Worm (Caenorhabditis elegans) whole organism, young adult: ENCODE results near the gene C18G1.9.

Source experiments
- C06A6.2 ChIP-seq: fragments of 200-800 bp; sonication (Bioruptor generic); conservative IDR thresholded peaks from 2 replicates; pipeline ENCODE4 v1.3.6; 2022; ENCODE audit warnings: missing genetic modification characterization, missing compliant biosample characterization
- F22D6.2 ChIP-seq: sonication (generic microtip); optimal IDR thresholded peaks from 2 replicates; lab custom pipeline; 2016; ENCODE audit warnings: mild to moderate bottlenecking, missing genetic modification characterization, missing compliant biosample characterization
- F23B12.7 ChIP-seq: sonication (generic microtip); optimal IDR thresholded peaks from 2 replicates; lab custom pipeline; 2017; ENCODE audit warnings: missing genetic modification characterization, mild to moderate bottlenecking, missing compliant biosample characterization, antibody characterized with exemption, moderate library complexity; ENCODE audit not compliant: insufficient read depth
- F49E8.2 ChIP-seq: sonication (generic microtip); optimal IDR thresholded peaks from 3 replicates; lab custom pipeline; 2017; ENCODE audit warnings: missing genetic modification characterization, mild to moderate bottlenecking, missing compliant biosample characterization, antibody characterized with exemption, moderate library complexity; ENCODE audit not compliant: insufficient read depth
- F52B5.7 ChIP-seq: sonication (generic microtip); optimal IDR thresholded peaks from 2 replicates; lab custom pipeline; 2016; ENCODE audit warnings: mild to moderate bottlenecking, missing genetic modification characterization, missing compliant biosample characterization
- F55B11.4 ChIP-seq: sonication (generic microtip); optimal IDR thresholded peaks from 2 replicates; lab custom pipeline; 2016; ENCODE audit warnings: missing compliant biosample characterization, missing genetic modification characterization, borderline replicate concordance; ENCODE audit not compliant: insufficient read depth
- K11D2.4 ChIP-seq: fragments of 200-800 bp; sonication (Bioruptor generic); IDR thresholded peaks from 2 replicates; pipeline ENCODE4 v1.3.6; 2022; ENCODE audit warnings: missing genetic modification reagents, missing genetic modification characterization, missing compliant biosample characterization
- Y53F4B.3 ChIP-seq: fragments of 200-800 bp; sonication (Bioruptor generic); IDR thresholded peaks from 2 replicates; pipeline ENCODE4 v1.3.6; 2022; ENCODE audit warnings: missing genetic modification reagents, missing genetic modification characterization, missing compliant biosample characterization
- Y95B8A.8 ChIP-seq: fragments of 200-800 bp; sonication (Bioruptor generic); IDR thresholded peaks from 2 replicates; pipeline ENCODE4 v1.3.6; 2022; ENCODE audit warnings: missing genetic modification reagents, missing genetic modification characterization, missing compliant biosample characterization
- aptf-3 ChIP-seq: fragments of 200-800 bp; sonication (Bioruptor generic); IDR thresholded peaks from 2 replicates; pipeline ENCODE4 v1.3.6; 2022; ENCODE audit warnings: missing genetic modification characterization, missing compliant biosample characterization
- atf-7 ChIP-seq: sonication (generic microtip); optimal IDR thresholded peaks from 2 replicates; lab custom pipeline; 2017; ENCODE audit warnings: mild to moderate bottlenecking, missing genetic modification characterization, missing compliant biosample characterization
- athp-1 ChIP-seq: sonication (generic microtip); optimal IDR thresholded peaks from 2 replicates; lab custom pipeline; 2017; ENCODE audit warnings: mild to moderate bottlenecking, missing genetic modification characterization, missing compliant biosample characterization
- ccch-3 ChIP-seq: fragments of 200-800 bp; sonication (Bioruptor generic); optimal IDR thresholded peaks from 2 replicates; lab custom pipeline; 2018; ENCODE audit warnings: mild to moderate bottlenecking, missing genetic modification characterization, missing compliant biosample characterization
- cebp-1 ChIP-seq, 2 experiments: fragments of 200-800 bp in 1 of 2; sonication (Bioruptor generic) in 1 of 2; sonication (generic microtip) in 1 of 2; IDR thresholded peaks in 1 of 2; optimal IDR thresholded peaks in 1 of 2; 2 replicates each; pipeline versions ENCODE4 v1.3.6 to Lab custom; 2017 to 2022; ENCODE audit warnings: missing compliant biosample characterization in 2 of 2, missing genetic modification characterization in 2 of 2, mild to moderate bottlenecking in 1 of 2, missing genetic modification reagents in 1 of 2, moderate library complexity in 1 of 2
- ceh-100 ChIP-seq: fragments of 200-800 bp; sonication (Bioruptor generic); IDR thresholded peaks from 2 replicates; pipeline ENCODE4 v1.3.6; 2022; ENCODE audit warnings: missing genetic modification reagents, missing genetic modification characterization, missing compliant biosample characterization
- ceh-58 ChIP-seq: fragments of 200-800 bp; sonication (Bioruptor generic); IDR thresholded peaks from 2 replicates; pipeline ENCODE4 v1.3.6; 2022; ENCODE audit warnings: missing genetic modification characterization, missing compliant biosample characterization
- chd-7 ChIP-seq: sonication (generic microtip); optimal IDR thresholded peaks from 2 replicates; lab custom pipeline; 2016; ENCODE audit warnings: mild to moderate bottlenecking, missing genetic modification characterization, moderate library complexity, missing compliant biosample characterization
- egl-44 ChIP-seq: fragments of 200-800 bp; sonication (Bioruptor generic); IDR thresholded peaks from 2 replicates; pipeline ENCODE4 v1.3.6; 2022; ENCODE audit warnings: missing genetic modification reagents, missing genetic modification characterization, missing compliant biosample characterization
- ets-4 ChIP-seq: fragments of 200-800 bp; sonication (Bioruptor generic); optimal IDR thresholded peaks from 2 replicates; lab custom pipeline; 2018; ENCODE audit warnings: mild to moderate bottlenecking, missing genetic modification characterization, missing compliant biosample characterization
- hlh-12 ChIP-seq: sonication (generic microtip); optimal IDR thresholded peaks from 2 replicates; lab custom pipeline; 2016; ENCODE audit warnings: missing genetic modification characterization, missing compliant biosample characterization
- hmg-1.2 ChIP-seq: fragments of 200-800 bp; sonication (Bioruptor generic); IDR thresholded peaks from 2 replicates; pipeline ENCODE4 v1.3.6; 2022; ENCODE audit warnings: missing genetic modification reagents, missing genetic modification characterization, missing compliant biosample characterization
- hrde-1 ChIP-seq: sonication (generic microtip); optimal IDR thresholded peaks from 2 replicates; lab custom pipeline; 2016; ENCODE audit warnings: missing genetic modification characterization, mild to moderate bottlenecking, missing compliant biosample characterization, moderate library complexity, missing genotype, missing genetic modification reagents, borderline replicate concordance
- lag-1 ChIP-seq: fragments of 200-800 bp; sonication (Bioruptor generic); IDR thresholded peaks from 2 replicates; pipeline ENCODE4 v1.3.6; 2022; ENCODE audit warnings: missing genetic modification reagents, missing genetic modification characterization, missing compliant biosample characterization
- let-607 ChIP-seq, 2 experiments: fragments of 200-800 bp in 1 of 2; sonication (Bioruptor generic) in 1 of 2; sonication (generic microtip) in 1 of 2; optimal IDR thresholded peaks; 2 replicates each; lab custom pipeline; 2016 to 2018; ENCODE audit warnings: mild to moderate bottlenecking in 2 of 2, missing compliant biosample characterization in 2 of 2, missing genetic modification characterization in 2 of 2, moderate library complexity in 2 of 2, missing genotype in 1 of 2
- lin-40 ChIP-seq: sonication (generic microtip); optimal IDR thresholded peaks from 2 replicates; lab custom pipeline; 2016; ENCODE audit warnings: missing genetic modification characterization, mild to moderate bottlenecking, missing compliant biosample characterization, missing genotype, missing genetic modification reagents
- madf-3 ChIP-seq: fragments of 200-800 bp; sonication (Bioruptor generic); IDR thresholded peaks from 2 replicates; pipeline ENCODE4 v1.3.6; 2022; ENCODE audit warnings: missing genetic modification reagents, missing genetic modification characterization, missing compliant biosample characterization
- madf-6 ChIP-seq: fragments of 200-800 bp; sonication (Bioruptor generic); IDR thresholded peaks from 2 replicates; pipeline ENCODE4 v1.3.6; 2022; ENCODE audit warnings: missing genetic modification reagents, missing genetic modification characterization, missing compliant biosample characterization
- mel-28 ChIP-seq: sonication (generic microtip); optimal IDR thresholded peaks from 2 replicates; lab custom pipeline; 2016; ENCODE audit warnings: borderline replicate concordance, mild to moderate bottlenecking, missing genetic modification characterization, missing compliant biosample characterization
- mes-4 ChIP-seq: sonication (generic microtip); optimal IDR thresholded peaks from 2 replicates; lab custom pipeline; 2016; ENCODE audit warnings: missing genotype, missing genetic modification characterization, missing compliant biosample characterization
- nfyb-1 ChIP-seq: fragments of 200-800 bp; sonication (Bioruptor generic); IDR thresholded peaks from 2 replicates; pipeline ENCODE4 v1.3.6; 2022; ENCODE audit warnings: missing genetic modification reagents, missing genetic modification characterization, missing compliant biosample characterization
- nhr-80 ChIP-seq: sonication (generic microtip); optimal IDR thresholded peaks from 2 replicates; lab custom pipeline; 2016; ENCODE audit warnings: missing genetic modification characterization, missing compliant biosample characterization
- nhr-90 ChIP-seq: sonication (generic microtip); optimal IDR thresholded peaks from 2 replicates; lab custom pipeline; 2016; ENCODE audit warnings: missing genotype, mild to moderate bottlenecking, missing genetic modification characterization, missing compliant biosample characterization
- pha-4 ChIP-seq: fragments of 150-350 bp; sonication (generic microtip); optimal IDR thresholded peaks from 2 replicates; lab custom pipeline; 2014; ENCODE audit warnings: missing biosample characterization, missing genetic modification reagents, missing genetic modification characterization
- rec-8 ChIP-seq, 2 experiments: sonication (generic microtip); optimal IDR thresholded peaks; 2 replicates each; lab custom pipeline; 2016; ENCODE audit warnings: mild to moderate bottlenecking in 2 of 2, missing genetic modification characterization in 2 of 2, missing genetic modification reagents in 2 of 2, missing genotype in 2 of 2, missing biosample characterization in 1 of 2, missing compliant biosample characterization in 1 of 2, moderate library complexity in 1 of 2
- sea-2 ChIP-seq: fragments of 200-800 bp; sonication (Bioruptor generic); IDR thresholded peaks from 2 replicates; pipeline ENCODE4 v1.3.6; 2022; ENCODE audit warnings: missing genetic modification characterization, missing compliant biosample characterization
- snpc-1.3 ChIP-seq: sonication (generic microtip); optimal IDR thresholded peaks from 2 replicates; lab custom pipeline; 2017; ENCODE audit warnings: missing genetic modification characterization, mild to moderate bottlenecking, missing compliant biosample characterization, antibody characterized with exemption, moderate library complexity, missing genotype, missing genetic modification reagents; ENCODE audit not compliant: insufficient read depth
- snpc-4 ChIP-seq, 5 experiments: fragments of 150-350 bp in 1 of 5; sonication (generic microtip) in 4 of 5; optimal IDR thresholded peaks; 2 replicates each; lab custom pipeline; 2014 to 2018; ENCODE audit warnings: missing genetic modification characterization in 5 of 5, missing biosample characterization in 3 of 5, antibody characterized with exemption in 2 of 5, mild to moderate bottlenecking in 2 of 5, missing compliant biosample characterization in 2 of 5, missing genotype in 2 of 5, moderate library complexity in 2 of 5, missing genetic modification reagents in 1 of 5
- somi-1 ChIP-seq: fragments of 200-800 bp; sonication (Bioruptor generic); optimal IDR thresholded peaks from 2 replicates; lab custom pipeline; 2018; ENCODE audit warnings: mild to moderate bottlenecking, missing genetic modification characterization, missing compliant biosample characterization
- sptf-2 ChIP-seq: fragments of 200-800 bp; sonication (Bioruptor generic); optimal IDR thresholded peaks from 2 replicates; lab custom pipeline; 2018; ENCODE audit warnings: mild to moderate bottlenecking, missing genetic modification characterization, missing compliant biosample characterization
- zfh-2 ChIP-seq: fragments of 200-800 bp; sonication (Bioruptor generic); conservative IDR thresholded peaks from 2 replicates; pipeline ENCODE4 v1.3.6; 2022; ENCODE audit warnings: missing genetic modification reagents, missing genetic modification characterization, missing compliant biosample characterization
- ztf-26 ChIP-seq: sonication (generic microtip); optimal IDR thresholded peaks from 2 replicates; lab custom pipeline; 2017; ENCODE audit warnings: missing genetic modification characterization, missing compliant biosample characterization
- ztf-3 ChIP-seq: fragments of 200-800 bp; sonication (Bioruptor generic); optimal IDR thresholded peaks from 2 replicates; lab custom pipeline; 2018; ENCODE audit warnings: mild to moderate bottlenecking, missing genetic modification characterization, missing compliant biosample characterization
- ztf-6 ChIP-seq: fragments of 200-800 bp; sonication (Bioruptor generic); IDR thresholded peaks from 2 replicates; pipeline ENCODE4 v1.3.6; 2022; ENCODE audit warnings: missing genetic modification reagents, missing genetic modification characterization, missing compliant biosample characterization

C18G1.9 gene

DNA sequence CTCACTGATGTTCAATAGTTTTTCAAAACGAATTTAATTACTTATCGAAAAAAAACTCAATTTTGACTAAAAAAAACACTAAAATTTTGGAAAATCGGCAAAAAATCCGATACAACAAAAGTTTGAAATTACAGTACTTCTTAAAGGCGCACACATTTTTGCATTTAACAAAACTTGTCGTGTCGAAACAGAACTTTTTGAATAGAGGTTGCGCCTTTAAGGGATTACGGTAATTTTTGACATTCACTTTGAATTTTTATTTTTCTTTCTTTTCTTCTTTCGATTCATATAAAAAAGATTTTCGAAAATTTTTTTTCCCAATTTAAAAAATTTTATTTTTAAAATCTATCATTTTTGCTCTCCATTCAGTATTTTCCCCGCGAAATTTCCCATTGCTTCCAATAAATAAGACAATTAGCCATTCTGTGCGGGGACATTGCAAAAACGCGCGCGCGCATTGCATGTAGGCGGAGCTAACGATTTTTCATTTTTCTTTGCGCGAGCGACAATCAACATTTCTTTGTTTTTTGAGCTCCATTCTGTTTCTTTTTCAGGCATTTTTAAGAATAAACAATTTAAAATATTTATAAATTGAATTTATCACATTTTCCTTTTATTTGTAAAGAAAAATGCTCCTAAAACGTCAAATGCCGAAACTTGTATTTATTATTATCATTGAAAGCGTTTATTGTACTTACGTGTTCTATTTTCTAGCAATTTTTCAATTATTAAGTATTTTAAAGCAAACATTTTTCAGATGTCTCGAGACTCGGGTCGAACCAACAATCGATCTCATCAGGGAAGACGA is 38.2 kb downstream of the C18G1.9 start, which contains the start of gene F39G3.3 (continued):
- TF ChIP-seq Y53F4B.3 (no peak), ztf-6 (GFP tag; lab: Robert Waterston, UW) (no peak), cebp-1 (GFP tag; IDR thresholded peaks at IDR 0.05; lab: Robert Waterston, UW) (no peak), cebp-1 (tag; optimal IDR thresholded peaks at IDR 0.05; lab: Kevin White, UChicago) (peak; percentile 62), let-607 (tag; optimal IDR thresholded peaks at IDR 0.05; lab: Kevin White, UChicago) (peak in 1 of 2 experiments; percentile 30), ceh-58 (GFP tag; lab: Robert Waterston, UW) (no peak), hlh-12 (tag; lab: Kevin White, UChicago) (no peak), Y95B8A.8 (GFP tag; lab: Robert Waterston, UW) (no peak), mes-4 (tag; lab: Kevin White, UChicago) (no peak), hrde-1 (peak; percentile 79), madf-6 (GFP tag; lab: Robert Waterston, UW) (peak; percentile 97), sptf-2 (GFP tag; lab: Kevin White, UChicago) (no peak), pha-4 (tag; lab: Kevin White, UChicago) (no peak)

DNA sequence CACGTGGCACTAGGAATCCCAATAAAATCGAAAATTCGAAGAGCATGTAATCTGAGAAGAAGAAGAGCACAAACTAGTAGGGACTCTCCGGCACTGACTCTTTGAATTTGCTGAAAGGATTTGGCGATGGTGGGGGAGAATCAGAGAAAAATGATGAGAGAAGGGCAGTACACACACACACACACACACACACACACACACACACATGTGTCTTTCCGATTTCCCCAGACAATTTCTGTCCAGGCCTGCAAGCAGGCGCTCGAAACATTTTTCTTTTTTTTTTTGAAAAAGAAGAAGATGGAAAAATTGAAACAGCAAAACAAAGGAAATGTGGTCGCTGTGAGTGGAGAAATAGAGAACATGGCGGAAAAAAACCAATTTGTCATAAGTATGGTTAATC is 39.5 kb downstream of the C18G1.9 start, which contains the start of gene tig-2:
tig-2 (minus strand) TSS at position 87 of the 400 bp plus-strand sequence.
- TF ChIP-seq madf-3 (GFP tag; lab: Robert Waterston, UW) (no peak), lin-40 (tag; lab: Kevin White, UChicago) (no peak), ztf-3 (no peak), athp-1 (tag; lab: Kevin White, UChicago) (no peak), ccch-3 (GFP tag; lab: Kevin White, UChicago) (no peak), madf-6 (GFP tag; lab: Robert Waterston, UW) (no peak), aptf-3 (GFP tag; lab: Robert Waterston, UW) (no peak), nhr-90 (tag; lab: Kevin White, UChicago) (no peak), snpc-1.3 (tag; lab: Kevin White, UChicago) (no peak), ceh-100 (GFP tag; lab: Robert Waterston, UW) (no peak), nfyb-1 (0 out of 2 replicates have a peak, but pooled peaks have one; percentile 22), ztf-26 (tag; lab: Kevin White, UChicago) (peak; percentile 38), hmg-1.2 (GFP tag; lab: Robert Waterston, UW) (no peak), somi-1 (GFP tag; lab: Kevin White, UChicago) (peak; percentile 63), nhr-80 (tag; lab: Kevin White, UChicago) (no peak), F22D6.2 (tag; lab: Kevin White, UChicago) (no peak), K11D2.4 (GFP tag; lab: Robert Waterston, UW) (peak; percentile 52; the same call in 1 of the 2 replicates), ets-4 (no peak), snpc-4 (GFP tag; optimal IDR thresholded peaks at IDR 0.05; lab: Kevin White, UChicago) (no peak), snpc-4 (tag; optimal IDR thresholded peaks at IDR 0.05; lab: Kevin White, UChicago) (no peak), F23B12.7 (tag; lab: Kevin White, UChicago) (no peak), sea-2 (GFP tag; lab: Robert Waterston, UW) (no peak), mel-28 (tag; lab: Kevin White, UChicago) (no peak), zfh-2 (no peak), F52B5.7 (no peak), F49E8.2 (tag; lab: Kevin White, UChicago) (no peak), chd-7 (no peak), C06A6.2 (GFP tag; lab: Robert Waterston, UW) (no peak), lag-1 (GFP tag; lab: Robert Waterston, UW) (no peak), Y95B8A.8 (GFP tag; lab: Robert Waterston, UW) (no peak), egl-44 (GFP tag; lab: Robert Waterston, UW) (no peak), hlh-12 (tag; lab: Kevin White, UChicago) (no peak), rec-8 (tag; optimal IDR thresholded peaks at IDR 0.05; lab: Kevin White, UChicago) (no peak), atf-7 (tag; lab: Kevin White, UChicago) (no peak), cebp-1 (GFP tag; IDR thresholded peaks at IDR 0.05; lab: Robert Waterston, UW) (no peak), cebp-1 (tag; optimal IDR thresholded peaks at IDR 0.05; lab: Kevin White, UChicago) (peak; percentile 40), F55B11.4 (tag; lab: Kevin White, UChicago) (no peak)
